Worm (Caenorhabditis elegans) whole organism, young adult: Measurements from ENCODE around the gene tnt-2.

Source experiments
- K11D2.4 ChIP-seq: fragments of 200-800 bp; sonication (Bioruptor generic); IDR thresholded peaks from 2 replicates; pipeline ENCODE4 v1.3.6; 2022; ENCODE audit warnings: missing genetic modification reagents, missing genetic modification characterization, missing compliant biosample characterization
- hmg-20 ChIP-seq: fragments of 200-800 bp; sonication (Bioruptor generic); IDR thresholded peaks from 2 replicates; pipeline ENCODE4 v1.3.6; 2022; ENCODE audit warnings: missing genetic modification reagents, missing genetic modification characterization, missing compliant biosample characterization
- tbp1 ChIP-seq: fragments of 200-800 bp; sonication (Bioruptor generic); optimal IDR thresholded peaks from 2 replicates; lab custom pipeline; 2018; ENCODE audit warnings: mild to moderate bottlenecking, missing genetic modification characterization, missing compliant biosample characterization

- TF ChIP-seq hmg-20 (GFP tag; lab: Robert Waterston, UW) = no peak
- no peak for TF ChIP-seq tbp1
- no peak for TF ChIP-seq K11D2.4 (GFP tag; lab: Robert Waterston, UW)
Measured at ce11 chrX:8745524-8745923, 22.2 kb upstream of the tnt-2 start.
